Worm (Caenorhabditis elegans) whole organism, young adult: ENCODE results near the gene Y62H9A.2.

ENCODE experiments used
- B0261.1 ChIP-seq: sonication (generic microtip); optimal IDR thresholded peaks from 2 replicates; lab custom pipeline; 2016; ENCODE audit warnings: mild to moderate bottlenecking, missing genetic modification characterization, moderate library complexity, missing compliant biosample characterization
- C17E4.6 ChIP-seq: fragments of 200-800 bp; sonication (Bioruptor generic); IDR thresholded peaks from 2 replicates; pipeline ENCODE4 v1.3.6; 2022; ENCODE audit warnings: missing genetic modification reagents, missing genetic modification characterization, missing compliant biosample characterization
- F10E7.11 ChIP-seq: sonication (generic microtip); optimal IDR thresholded peaks from 2 replicates; lab custom pipeline; 2017; ENCODE audit warnings: mild to moderate bottlenecking, missing genetic modification characterization, moderate library complexity, missing compliant biosample characterization
- F22D6.2 ChIP-seq: sonication (generic microtip); optimal IDR thresholded peaks from 2 replicates; lab custom pipeline; 2016; ENCODE audit warnings: mild to moderate bottlenecking, missing genetic modification characterization, missing compliant biosample characterization
- F49E8.2 ChIP-seq: sonication (generic microtip); optimal IDR thresholded peaks from 3 replicates; lab custom pipeline; 2017; ENCODE audit warnings: missing genetic modification characterization, mild to moderate bottlenecking, missing compliant biosample characterization, antibody characterized with exemption, moderate library complexity; ENCODE audit not compliant: insufficient read depth
- F52B5.7 ChIP-seq: sonication (generic microtip); optimal IDR thresholded peaks from 2 replicates; lab custom pipeline; 2016; ENCODE audit warnings: mild to moderate bottlenecking, missing genetic modification characterization, missing compliant biosample characterization
- F55B11.4 ChIP-seq: sonication (generic microtip); optimal IDR thresholded peaks from 2 replicates; lab custom pipeline; 2016; ENCODE audit warnings: missing compliant biosample characterization, missing genetic modification characterization, borderline replicate concordance; ENCODE audit not compliant: insufficient read depth
- K11D2.4 ChIP-seq: fragments of 200-800 bp; sonication (Bioruptor generic); IDR thresholded peaks from 2 replicates; pipeline ENCODE4 v1.3.6; 2022; ENCODE audit warnings: missing genetic modification reagents, missing genetic modification characterization, missing compliant biosample characterization
- K12H6.12 ChIP-seq: fragments of 200-800 bp; sonication (Bioruptor generic); optimal IDR thresholded peaks from 2 replicates; lab custom pipeline; 2018; ENCODE audit warnings: mild to moderate bottlenecking, missing genetic modification characterization, missing compliant biosample characterization
- T07F8.4 ChIP-seq: sonication (generic microtip); optimal IDR thresholded peaks from 2 replicates; lab custom pipeline; 2016; ENCODE audit warnings: mild to moderate bottlenecking, missing genetic modification characterization, moderate library complexity, missing compliant biosample characterization
- T26A5.8 ChIP-seq: sonication (generic microtip); optimal IDR thresholded peaks from 2 replicates; lab custom pipeline; 2016; ENCODE audit warnings: missing genetic modification characterization, missing compliant biosample characterization
- Y67H2A.10 ChIP-seq: fragments of 200-800 bp; sonication (Bioruptor generic); conservative IDR thresholded peaks from 2 replicates; pipeline ENCODE4 v1.3.6; 2022; ENCODE audit warnings: missing genetic modification reagents, missing genetic modification characterization, missing compliant biosample characterization
- Y79H2A.3 ChIP-seq: fragments of 200-800 bp; sonication (Bioruptor generic); conservative IDR thresholded peaks from 2 replicates; pipeline ENCODE4 v1.3.6; 2022; ENCODE audit warnings: missing genetic modification reagents, missing genetic modification characterization, missing compliant biosample characterization
- aptf-2 ChIP-seq: fragments of 200-800 bp; sonication (Bioruptor generic); conservative IDR thresholded peaks from 2 replicates; pipeline ENCODE4 v1.3.6; 2022; ENCODE audit warnings: missing genetic modification reagents, missing genetic modification characterization, missing compliant biosample characterization
- bed-2 ChIP-seq: fragments of 200-800 bp; sonication (Bioruptor generic); IDR thresholded peaks from 2 replicates; pipeline ENCODE4 v1.3.6; 2022; ENCODE audit warnings: missing genetic modification reagents, missing genetic modification characterization, missing compliant biosample characterization
- ceh-58 ChIP-seq: fragments of 200-800 bp; sonication (Bioruptor generic); IDR thresholded peaks from 2 replicates; pipeline ENCODE4 v1.3.6; 2022; ENCODE audit warnings: missing genetic modification characterization, missing compliant biosample characterization
- dpff-1 ChIP-seq: sonication (generic microtip); optimal IDR thresholded peaks from 2 replicates; lab custom pipeline; 2017; ENCODE audit warnings: mild to moderate bottlenecking, missing genetic modification characterization, missing compliant biosample characterization
- him-1 ChIP-seq: sonication (generic microtip); optimal IDR thresholded peaks from 2 replicates; lab custom pipeline; 2016; ENCODE audit warnings: missing genotype, missing genetic modification reagents, missing genetic modification characterization, missing compliant biosample characterization
- hlh-26 ChIP-seq: fragments of 200-800 bp; sonication (Bioruptor generic); conservative IDR thresholded peaks from 2 replicates; pipeline ENCODE4 v1.3.6; 2022; ENCODE audit warnings: missing genetic modification reagents, missing genetic modification characterization, missing compliant biosample characterization
- hrde-1 ChIP-seq: sonication (generic microtip); optimal IDR thresholded peaks from 2 replicates; lab custom pipeline; 2016; ENCODE audit warnings: missing genetic modification characterization, mild to moderate bottlenecking, missing compliant biosample characterization, moderate library complexity, missing genotype, missing genetic modification reagents, borderline replicate concordance
- hsf-1 ChIP-seq: fragments of 200-800 bp; sonication (Bioruptor generic); IDR thresholded peaks from 2 replicates; pipeline ENCODE4 v1.3.6; 2022; ENCODE audit warnings: missing genetic modification reagents, missing genetic modification characterization, missing compliant biosample characterization
- lin-54 ChIP-seq: fragments of 200-800 bp; sonication (Bioruptor generic); optimal IDR thresholded peaks from 2 replicates; lab custom pipeline; 2018; ENCODE audit warnings: mild to moderate bottlenecking, missing genetic modification characterization, missing compliant biosample characterization
- lsl-1 ChIP-seq: fragments of 200-800 bp; sonication (Bioruptor generic); optimal IDR thresholded peaks from 2 replicates; lab custom pipeline; 2018; ENCODE audit warnings: mild to moderate bottlenecking, missing genetic modification characterization, moderate library complexity, missing compliant biosample characterization
- nfyb-1 ChIP-seq: fragments of 200-800 bp; sonication (Bioruptor generic); IDR thresholded peaks from 2 replicates; pipeline ENCODE4 v1.3.6; 2022; ENCODE audit warnings: missing genetic modification reagents, missing genetic modification characterization, missing compliant biosample characterization
- nhr-179 ChIP-seq: sonication (generic microtip); optimal IDR thresholded peaks from 2 replicates; lab custom pipeline; 2016; ENCODE audit warnings: mild to moderate bottlenecking, missing genetic modification characterization, missing compliant biosample characterization
- nhr-80 ChIP-seq: sonication (generic microtip); optimal IDR thresholded peaks from 2 replicates; lab custom pipeline; 2016; ENCODE audit warnings: missing genetic modification characterization, missing compliant biosample characterization
- pbrm-1 ChIP-seq: fragments of 200-800 bp; sonication (Bioruptor generic); IDR thresholded peaks from 2 replicates; pipeline ENCODE4 v1.3.6; 2022; ENCODE audit warnings: missing genetic modification reagents, missing genetic modification characterization, missing compliant biosample characterization
- pha-4 ChIP-seq: fragments of 150-350 bp; sonication (generic microtip); optimal IDR thresholded peaks from 2 replicates; lab custom pipeline; 2014; ENCODE audit warnings: missing biosample characterization, missing genetic modification reagents, missing genetic modification characterization
- rpc-1 ChIP-seq, 2 experiments: fragments of 150-350 bp in 1 of 2; sonication (generic microtip) in 1 of 2; optimal IDR thresholded peaks; 2 replicates each; lab custom pipeline; 2014 to 2018; ENCODE audit warnings: missing biosample characterization in 1 of 2, missing genetic modification characterization in 1 of 2, missing genetic modification reagents in 1 of 2, missing genotype in 1 of 2
- sdz-38 ChIP-seq: sonication (generic microtip); optimal IDR thresholded peaks from 2 replicates; lab custom pipeline; 2016; ENCODE audit warnings: missing genotype, missing genetic modification characterization, missing compliant biosample characterization
- tbp1 ChIP-seq: fragments of 200-800 bp; sonication (Bioruptor generic); optimal IDR thresholded peaks from 2 replicates; lab custom pipeline; 2018; ENCODE audit warnings: mild to moderate bottlenecking, missing genetic modification characterization, missing compliant biosample characterization
- tbx-9 ChIP-seq: sonication (generic microtip); optimal IDR thresholded peaks from 2 replicates; lab custom pipeline; 2016; ENCODE audit warnings: borderline replicate concordance, missing genetic modification characterization, inconsistent platforms, missing compliant biosample characterization
- unc-62 ChIP-seq: fragments of 150-350 bp; optimal IDR thresholded peaks from 2 replicates; lab custom pipeline; 2014; ENCODE audit warnings: missing biosample characterization, missing genetic modification reagents, missing genetic modification characterization
- zim-3 ChIP-seq: sonication (generic microtip); optimal IDR thresholded peaks from 2 replicates; lab custom pipeline; 2017; ENCODE audit warnings: mild to moderate bottlenecking, missing genetic modification characterization, moderate library complexity, missing compliant biosample characterization

The Y62H9A.2 gene

ce11 chrX:11872210-11872609, 5.8 kb downstream of the Y62H9A.2 start (continued):
- TF ChIP-seq hlh-26 (GFP tag; lab: Robert Waterston, UW) (no peak), F52B5.7 (tag; lab: Kevin White, UChicago) (no peak), nhr-179 (tag; lab: Kevin White, UChicago) (peak; percentile 10), pha-4 (tag; lab: Kevin White, UChicago) (no peak), unc-62 (GFP tag; lab: Kevin White, UChicago) (no peak), hsf-1 (GFP tag; lab: Robert Waterston, UW) (no peak), F22D6.2 (no peak), lsl-1 (no peak), lin-54 (GFP tag; lab: Kevin White, UChicago) (no peak), F49E8.2 (tag; lab: Kevin White, UChicago) (no peak), pbrm-1 (GFP tag; lab: Robert Waterston, UW) (no peak)

DNA sequence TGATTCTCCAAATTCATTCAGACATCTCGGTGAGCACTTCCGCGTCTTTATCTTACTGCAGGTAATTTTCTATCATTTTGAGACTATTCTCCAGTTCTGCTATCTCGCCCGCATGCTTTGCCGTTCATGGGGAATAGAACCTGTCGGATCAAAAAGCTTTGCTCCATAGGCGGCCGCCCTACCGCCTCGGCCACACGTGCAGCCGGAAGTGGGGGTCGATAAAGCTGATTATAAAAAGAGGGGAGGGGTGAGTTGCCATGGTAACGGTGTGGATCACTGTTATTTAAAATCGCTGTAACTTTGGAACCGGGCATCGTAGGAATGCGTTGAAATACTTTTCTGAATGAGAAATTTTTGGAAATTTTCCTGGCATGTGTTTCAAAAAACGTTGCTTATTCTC, 7.6 kb downstream of the Y62H9A.2 start:
- peak; percentile 2 for TF ChIP-seq rpc-1 (optimal IDR thresholded peaks at IDR 0.05; lab: Kevin White, UChicago)
- TF ChIP-seq rpc-1 (tag; optimal IDR thresholded peaks at IDR 0.05; lab: Kevin White, UChicago) = peak; percentile 69
- TF ChIP-seq tbp1 (GFP tag; lab: Kevin White, UChicago) = peak; percentile 82
- peak; percentile 50 for TF ChIP-seq B0261.1
- no peak for TF ChIP-seq T07F8.4 (tag; lab: Kevin White, UChicago)
- TF ChIP-seq aptf-2 = no peak
- TF ChIP-seq F55B11.4 = no peak

DNA sequence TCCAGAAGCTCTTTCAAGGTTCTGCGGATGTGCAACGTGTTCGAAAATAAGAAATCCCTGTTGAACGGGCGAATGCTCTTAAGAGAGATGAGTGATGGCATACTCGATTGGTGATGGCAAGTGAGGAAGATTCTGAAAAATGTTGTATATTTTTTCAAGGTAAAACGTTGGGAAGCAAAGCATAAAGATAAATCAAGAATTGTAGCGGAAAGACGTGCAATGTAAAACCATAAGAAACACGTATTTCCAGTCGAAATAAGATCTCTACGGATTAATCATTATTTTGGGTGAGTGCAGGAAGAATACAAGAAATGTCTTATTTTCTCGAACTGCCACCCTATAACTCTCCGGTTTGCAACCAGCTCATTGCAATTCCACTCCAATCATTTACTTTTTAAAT, 8.7 kb downstream of the Y62H9A.2 start, which contains the start of gene dot-1.2:
TSS of gene dot-1.2 (minus strand) at position 101 of the 400 bp plus-strand sequence.
- TF ChIP-seq bed-2 (GFP tag; lab: Robert Waterston, UW) (no peak), hrde-1 (tag; lab: Kevin White, UChicago) (no peak), tbx-9 (no peak), zim-3 (tag; lab: Kevin White, UChicago) (no peak), lin-54 (GFP tag; lab: Kevin White, UChicago) (no peak), hlh-26 (GFP tag; lab: Robert Waterston, UW) (no peak), sdz-38 (no peak), K12H6.12 (tag; lab: Kevin White, UChicago) (no peak), K11D2.4 (GFP tag; lab: Robert Waterston, UW) (no peak), pbrm-1 (GFP tag; lab: Robert Waterston, UW) (no peak), F10E7.11 (tag; lab: Kevin White, UChicago) (no peak), nhr-80 (no peak), him-1 (tag; lab: Kevin White, UChicago) (no peak), nfyb-1 (GFP tag; lab: Robert Waterston, UW) (no peak), Y79H2A.3 (GFP tag; lab: Robert Waterston, UW) (no peak)

DNA sequence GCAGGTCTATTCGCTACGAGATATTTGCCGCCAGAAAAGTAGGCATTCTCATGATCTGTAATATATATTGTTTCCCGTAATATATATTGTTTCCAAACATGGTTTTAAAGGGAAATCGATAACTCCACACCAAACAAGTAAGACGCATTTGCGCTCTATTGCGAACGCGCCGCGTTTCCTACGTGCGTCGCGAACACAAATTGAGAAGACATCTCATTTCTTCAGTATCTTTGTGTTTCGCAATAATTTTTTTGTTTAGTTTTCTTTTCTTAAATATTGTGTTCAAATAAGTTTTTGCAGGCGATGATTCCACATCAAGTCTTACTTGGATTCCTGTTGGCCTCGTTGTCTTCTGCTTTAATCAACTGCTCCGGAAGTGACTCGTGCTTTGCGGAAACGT, 12.9 kb downstream of the Y62H9A.2 start, which contains the start of gene F54F7.6:
TSS of gene F54F7.6 (plus strand) at position 301 of the 400 bp plus-strand sequence.
- TF ChIP-seq C17E4.6 (GFP tag; lab: Robert Waterston, UW) (no peak), T26A5.8 (tag; lab: Kevin White, UChicago) (no peak), Y67H2A.10 (GFP tag; lab: Robert Waterston, UW) (no peak), tbx-9 (no peak)

ce11 chrX:11863307-11863706, 14.7 kb downstream of the Y62H9A.2 start, which contains the start of gene F54F7.10:
TSS of gene F54F7.10 (plus strand) at chrX:11863607.
- TF ChIP-seq dpff-1 (tag; lab: Kevin White, UChicago) = no peak
- no peak for TF ChIP-seq hrde-1 (tag; lab: Kevin White, UChicago)
- TF ChIP-seq ceh-58 = no peak
- TF ChIP-seq, all 124 proteins: peak for 0
